Worm (Caenorhabditis elegans) whole organism, L3 larva: ENCODE results near the gene T24C4.5.

Experiments
- R02D3.7 ChIP-seq: fragments of 150-350 bp; optimal IDR thresholded peaks from 2 replicates; lab custom pipeline; 2014; ENCODE audit warnings: missing biosample characterization, missing genetic modification characterization
- ZK546.5 ChIP-seq: sonication (generic microtip); optimal IDR thresholded peaks from 2 replicates; lab custom pipeline; 2017; ENCODE audit warnings: missing biosample characterization, missing genetic modification characterization
- aly-2 ChIP-seq: fragments of 150-350 bp; optimal IDR thresholded peaks from 2 replicates; lab custom pipeline; 2014; ENCODE audit warnings: missing biosample characterization, missing genetic modification characterization
- ama-1 ChIP-seq: fragments of 150-350 bp; optimal IDR thresholded peaks from 2 replicates; lab custom pipeline; 2018
- ceh-16 ChIP-seq: sonication (generic microtip); optimal IDR thresholded peaks from 2 replicates; lab custom pipeline; 2017; ENCODE audit warnings: missing biosample characterization, missing genetic modification characterization
- ceh-28 ChIP-seq: fragments of 150-350 bp; optimal IDR thresholded peaks from 2 replicates; lab custom pipeline; 2014; ENCODE audit warnings: missing biosample characterization, missing genetic modification reagents, missing genetic modification characterization
- ceh-82 ChIP-seq: fragments of 150-350 bp; optimal IDR thresholded peaks from 2 replicates; lab custom pipeline; 2014; ENCODE audit warnings: missing biosample characterization, missing genetic modification characterization
- ceh-9 ChIP-seq: sonication (generic microtip); optimal IDR thresholded peaks from 2 replicates; lab custom pipeline; 2018; ENCODE audit warnings: missing biosample characterization, missing genetic modification characterization
- daf-12 ChIP-seq: fragments of 150-350 bp; optimal IDR thresholded peaks from 2 replicates; lab custom pipeline; 2014; ENCODE audit warnings: missing biosample characterization, missing genetic modification reagents, missing genetic modification characterization
- egl-27 ChIP-seq: sonication (generic microtip); optimal IDR thresholded peaks from 4 replicates; lab custom pipeline; 2017; ENCODE audit warnings: missing biosample characterization, missing genetic modification reagents, missing genetic modification characterization
- elt-1 ChIP-seq: fragments of 150-350 bp; optimal IDR thresholded peaks from 2 replicates; lab custom pipeline; 2014; ENCODE audit warnings: missing biosample characterization, missing genetic modification characterization
- elt-2 ChIP-seq: sonication (generic microtip); optimal IDR thresholded peaks from 2 replicates; lab custom pipeline; 2016; ENCODE audit warnings: missing genetic modification reagents, mild to moderate bottlenecking, missing genetic modification characterization, missing compliant biosample characterization
- eor-1 ChIP-seq, 2 experiments: fragments of 150-350 bp; optimal IDR thresholded peaks; 2 replicates each; lab custom pipeline; 2014 to 2018; ENCODE audit warnings: missing biosample characterization in 2 of 2, missing genetic modification characterization in 2 of 2
- fkh-10 ChIP-seq: sonication (generic microtip); optimal IDR thresholded peaks from 2 replicates; lab custom pipeline; 2017; ENCODE audit warnings: missing biosample characterization, missing genetic modification reagents, missing genetic modification characterization
- fkh-2 ChIP-seq: fragments of 150-350 bp; optimal IDR thresholded peaks from 2 replicates; lab custom pipeline; 2014; ENCODE audit warnings: missing biosample characterization, missing genetic modification reagents, missing genetic modification characterization
- fos-1 ChIP-seq: fragments of 150-350 bp; optimal IDR thresholded peaks from 2 replicates; lab custom pipeline; 2014; ENCODE audit warnings: missing biosample characterization, missing genetic modification characterization
- hmg-11 ChIP-seq: sonication (generic microtip); optimal IDR thresholded peaks from 2 replicates; lab custom pipeline; 2016; ENCODE audit warnings: missing genetic modification characterization, missing compliant biosample characterization
- jun-1 ChIP-seq: fragments of 150-350 bp; optimal IDR thresholded peaks from 2 replicates; lab custom pipeline; 2014; ENCODE audit warnings: missing biosample characterization, missing genetic modification reagents, missing genetic modification characterization
- lin-15B ChIP-seq: fragments of 150-350 bp; optimal IDR thresholded peaks from 2 replicates; lab custom pipeline; 2014; ENCODE audit warnings: missing biosample characterization, missing genetic modification characterization
- lin-39 ChIP-seq: fragments of 150-350 bp; optimal IDR thresholded peaks from 2 replicates; lab custom pipeline; 2018; ENCODE audit warnings: missing biosample characterization, missing genetic modification reagents, missing genetic modification characterization
- lsy-12 ChIP-seq: sonication (generic microtip); optimal IDR thresholded peaks from 2 replicates; lab custom pipeline; 2016; ENCODE audit warnings: mild to moderate bottlenecking, missing genetic modification characterization, missing compliant biosample characterization
- nfya-1 ChIP-seq: sonication (generic microtip); optimal IDR thresholded peaks from 2 replicates; lab custom pipeline; 2017; ENCODE audit warnings: missing genetic modification characterization, mild to moderate bottlenecking, missing compliant biosample characterization, antibody characterized with exemption, moderate library complexity; ENCODE audit not compliant: insufficient read depth
- nhr-11 ChIP-seq: fragments of 150-350 bp; optimal IDR thresholded peaks from 2 replicates; lab custom pipeline; 2014; ENCODE audit warnings: missing biosample characterization, missing genetic modification characterization
- nhr-12 ChIP-seq: fragments of 150-350 bp; optimal IDR thresholded peaks from 2 replicates; lab custom pipeline; 2014; ENCODE audit warnings: missing biosample characterization, missing genetic modification characterization
- nhr-23 ChIP-seq: fragments of 150-350 bp; optimal IDR thresholded peaks from 2 replicates; lab custom pipeline; 2014; ENCODE audit warnings: missing biosample characterization, missing genetic modification reagents, missing genetic modification characterization
- nhr-237 ChIP-seq: fragments of 150-350 bp; optimal IDR thresholded peaks from 2 replicates; lab custom pipeline; 2014; ENCODE audit warnings: missing biosample characterization, missing genetic modification characterization
- nhr-25 ChIP-seq: sonication (generic microtip); optimal IDR thresholded peaks from 2 replicates; lab custom pipeline; 2017; ENCODE audit warnings: missing biosample characterization, missing genetic modification characterization
- nhr-28 ChIP-seq: fragments of 150-350 bp; optimal IDR thresholded peaks from 2 replicates; lab custom pipeline; 2014; ENCODE audit warnings: missing biosample characterization, missing genetic modification characterization
- nhr-43 ChIP-seq: sonication (generic microtip); optimal IDR thresholded peaks from 2 replicates; lab custom pipeline; 2016; ENCODE audit warnings: mild to moderate bottlenecking, missing genetic modification characterization, missing compliant biosample characterization; ENCODE audit not compliant: poor library complexity, severe bottlenecking
- nhr-67 ChIP-seq: fragments of 150-350 bp; optimal IDR thresholded peaks from 2 replicates; lab custom pipeline; 2014; ENCODE audit warnings: missing biosample characterization, missing genetic modification characterization
- nhr-76 ChIP-seq: fragments of 150-350 bp; sonication (generic microtip); optimal IDR thresholded peaks from 5 replicates; lab custom pipeline; 2014; ENCODE audit warnings: missing biosample characterization, missing genetic modification characterization
- nhr-77 ChIP-seq: fragments of 150-350 bp; optimal IDR thresholded peaks from 2 replicates; lab custom pipeline; 2014; ENCODE audit warnings: missing biosample characterization, missing genetic modification characterization
- sea-2 ChIP-seq: fragments of 150-350 bp; sonication (generic microtip); optimal IDR thresholded peaks from 4 replicates; lab custom pipeline; 2014; ENCODE audit warnings: missing biosample characterization, missing genetic modification reagents, missing genetic modification characterization
- skn-1 ChIP-seq: fragments of 150-350 bp; optimal IDR thresholded peaks from 2 replicates; lab custom pipeline; 2014; ENCODE audit warnings: missing biosample characterization, missing genetic modification characterization
- snpc-4 ChIP-seq: fragments of 150-350 bp; optimal IDR thresholded peaks from 2 replicates; lab custom pipeline; 2014; ENCODE audit warnings: missing biosample characterization, missing genetic modification characterization
- tbx-2 ChIP-seq: sonication (generic microtip); optimal IDR thresholded peaks from 2 replicates; lab custom pipeline; 2016; ENCODE audit warnings: mild to moderate bottlenecking, missing genetic modification characterization, missing compliant biosample characterization
- unc-39 ChIP-seq: sonication (generic microtip); optimal IDR thresholded peaks from 4 replicates; lab custom pipeline; 2017; ENCODE audit warnings: missing biosample characterization, missing genetic modification characterization
- zag-1 ChIP-seq: fragments of 150-350 bp; optimal IDR thresholded peaks from 2 replicates; lab custom pipeline; 2014; ENCODE audit warnings: missing biosample characterization, missing genetic modification characterization
- ztf-4 ChIP-seq: fragments of 150-350 bp; optimal IDR thresholded peaks from 2 replicates; lab custom pipeline; 2014; ENCODE audit warnings: missing biosample characterization, missing genetic modification characterization

Gene T24C4.5

DNA sequence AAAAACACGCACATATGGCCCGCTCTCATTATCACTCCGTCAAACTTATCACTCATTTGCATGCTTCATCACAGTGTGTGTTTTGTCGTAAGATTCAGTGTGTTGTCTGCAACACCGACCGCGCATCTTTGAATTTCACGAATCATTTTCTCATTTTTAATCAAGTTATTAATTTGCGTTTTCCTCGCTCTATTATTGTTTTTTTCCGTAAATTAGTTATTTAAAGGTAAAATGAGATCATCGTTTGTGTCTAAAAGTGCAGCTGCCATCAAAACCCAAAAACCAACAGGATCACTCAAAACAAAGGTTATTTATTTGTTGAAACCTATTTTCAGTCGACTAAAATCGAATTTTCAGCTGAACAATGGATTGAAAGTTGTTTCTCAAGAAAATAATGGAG is at the start of gene T24C4.5, which contains the start of gene ucr-2.3:
TSS of gene T24C4.5 (minus strand) at position 101 of the 400 bp plus-strand sequence.
TSS of gene ucr-2.3 (plus strand) at position 227 of the 400 bp plus-strand sequence.
- no peak for TF ChIP-seq ceh-9
- no peak for TF ChIP-seq elt-2 (tag; lab: Kevin White, UChicago)
- no peak for TF ChIP-seq ceh-16 (tag; lab: Kevin White, UChicago)
- TF ChIP-seq ama-1 (lab: Kevin White, UChicago) = no peak
- TF ChIP-seq nhr-76 (tag; lab: Kevin White, UChicago) = no peak
- TF ChIP-seq fos-1 = no peak
- TF ChIP-seq nhr-77 (tag; lab: Kevin White, UChicago) = no peak
- TF ChIP-seq lsy-12 (tag; lab: Kevin White, UChicago) = no peak
- no peak for TF ChIP-seq fkh-10 (GFP tag; lab: Kevin White, UChicago)
- no peak for TF ChIP-seq jun-1 (tag; lab: Kevin White, UChicago)
- TF ChIP-seq daf-12 (tag; lab: Kevin White, UChicago) = no peak
- no peak for TF ChIP-seq ceh-82 (tag; lab: Kevin White, UChicago)
- TF ChIP-seq lin-39 = no peak
- no peak for TF ChIP-seq zag-1 (tag; lab: Kevin White, UChicago)
- no peak for TF ChIP-seq R02D3.7
- no peak for TF ChIP-seq egl-27 (tag; lab: Kevin White, UChicago)
- no peak for TF ChIP-seq snpc-4 (tag; lab: Kevin White, UChicago)

DNA sequence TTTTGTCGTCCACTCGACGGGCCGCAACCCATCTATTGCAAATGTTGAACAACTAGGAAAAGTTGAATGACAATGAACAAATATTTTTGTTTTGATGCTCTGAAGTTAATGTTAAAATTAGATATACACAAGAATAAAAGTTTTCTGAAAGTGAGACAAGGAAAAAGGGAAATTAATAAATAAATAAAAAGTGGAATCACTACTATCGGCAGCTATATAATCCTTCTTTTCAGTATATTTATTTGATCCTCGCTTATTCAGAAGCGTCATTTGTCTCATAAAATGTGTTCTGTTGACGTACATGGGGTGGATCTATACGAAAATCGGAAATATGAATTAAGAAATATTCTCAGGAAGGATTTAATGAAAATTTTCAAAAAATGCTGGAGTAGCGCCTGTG is 46.7 kb upstream of the T24C4.5 start, which contains the start of gene pef-1:
TSS of gene pef-1 (minus strand) at position 101 of the 400 bp plus-strand sequence.
- no peak for TF ChIP-seq zag-1 (tag; lab: Kevin White, UChicago)
- TF ChIP-seq nhr-28 (tag; lab: Kevin White, UChicago) = no peak
- no peak for TF ChIP-seq nhr-25 (tag; lab: Kevin White, UChicago)
- no peak for TF ChIP-seq skn-1 (tag; lab: Kevin White, UChicago)
- no peak for TF ChIP-seq eor-1 (tag; optimal IDR thresholded peaks at IDR 0.05; lab: Kevin White, UChicago)
- TF ChIP-seq nfya-1 (tag; lab: Kevin White, UChicago) = no peak
- TF ChIP-seq lin-39 = no peak
- no peak for TF ChIP-seq snpc-4 (tag; lab: Kevin White, UChicago)
- TF ChIP-seq lin-15B (tag; lab: Kevin White, UChicago) = no peak
- no peak for TF ChIP-seq hmg-11 (tag; lab: Kevin White, UChicago)
- no peak for TF ChIP-seq ZK546.5 (tag; lab: Kevin White, UChicago)
- no peak for TF ChIP-seq daf-12 (tag; lab: Kevin White, UChicago)
- TF ChIP-seq ztf-4 (tag; lab: Kevin White, UChicago) = no peak
- TF ChIP-seq nhr-43 (tag; lab: Kevin White, UChicago) = no peak
- TF ChIP-seq nhr-77 (tag; lab: Kevin White, UChicago) = no peak
- no peak for TF ChIP-seq fos-1
- TF ChIP-seq egl-27 (tag; lab: Kevin White, UChicago) = no peak

- TF ChIP-seq ceh-9 = no peak
- TF ChIP-seq fkh-2 (tag; lab: Kevin White, UChicago) = no peak
- TF ChIP-seq unc-39 = no peak
- TF ChIP-seq sea-2 (GFP tag; lab: Kevin White, UChicago) = no peak
- no peak for TF ChIP-seq nhr-67 (tag; lab: Kevin White, UChicago)
- TF ChIP-seq elt-2 (tag; lab: Kevin White, UChicago) = no peak
- no peak for TF ChIP-seq ztf-4 (tag; lab: Kevin White, UChicago)
- no peak for TF ChIP-seq nhr-23
- TF ChIP-seq skn-1 (tag; lab: Kevin White, UChicago) = no peak
- no peak for TF ChIP-seq nhr-76 (tag; lab: Kevin White, UChicago)
- no peak for TF ChIP-seq nhr-77 (tag; lab: Kevin White, UChicago)
- no peak for TF ChIP-seq fkh-10 (GFP tag; lab: Kevin White, UChicago)
Measured at ce11 chrIII:919322-919721, 39.8 kb upstream of the T24C4.5 start, which contains the start of gene F23H11.7. F23H11.7 (minus strand) TSS chrIII:919422.

DNA sequence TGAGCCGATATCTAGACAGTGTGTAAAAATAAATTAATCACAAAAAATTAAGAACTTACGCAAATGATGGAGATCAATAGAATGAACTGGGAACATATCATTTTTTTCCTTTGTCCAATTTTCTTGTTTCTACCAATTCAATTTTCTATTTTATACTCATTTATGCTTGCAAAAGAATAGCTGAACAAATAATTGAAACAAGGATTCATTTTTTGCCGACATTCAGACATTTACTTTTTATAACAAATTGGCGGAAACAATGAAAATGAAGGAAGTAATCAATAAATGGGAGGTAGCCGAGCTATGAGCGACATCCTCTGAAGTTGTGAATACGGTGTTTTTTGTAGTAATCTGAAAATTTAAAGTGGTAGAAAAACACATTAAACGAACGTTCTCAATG is 37.4 kb upstream of the T24C4.5 start, which contains the start of gene idpp-13:
TSS of gene idpp-13 (minus strand) at position 101 of the 400 bp plus-strand sequence.
- TF ChIP-seq nhr-76 (tag; lab: Kevin White, UChicago) (no peak), nhr-23 (no peak), jun-1 (tag; lab: Kevin White, UChicago) (no peak), tbx-2 (no peak), nhr-28 (tag; lab: Kevin White, UChicago) (no peak), aly-2 (no peak), nhr-237 (tag; lab: Kevin White, UChicago) (no peak), skn-1 (tag; lab: Kevin White, UChicago) (no peak), nhr-11 (tag; lab: Kevin White, UChicago) (no peak), nhr-12 (tag; lab: Kevin White, UChicago) (no peak), elt-2 (tag; lab: Kevin White, UChicago) (no peak), ceh-28 (tag; lab: Kevin White, UChicago) (no peak), hmg-11 (tag; lab: Kevin White, UChicago) (no peak), sea-2 (GFP tag; lab: Kevin White, UChicago) (no peak), elt-1 (tag; lab: Kevin White, UChicago) (no peak), unc-39 (no peak)
